Fruit fly (Drosophila melanogaster) whole organism: ENCODE results near the gene Sgs7.

Experiments used
- CG8478 ChIP-seq: fragments of >200 bp; optimal IDR thresholded peaks from 2 replicates; lab custom pipeline; 2018; ENCODE audit warnings: inconsistent platforms
- EcR ChIP-seq, 2 experiments: fragments of >200 bp; optimal IDR thresholded peaks; 2 replicates each; lab custom pipeline; 2017; ENCODE audit warnings: missing biosample characterization in 2 of 2, missing genetic modification characterization in 2 of 2, missing genetic modification reagents in 2 of 2

DNA sequence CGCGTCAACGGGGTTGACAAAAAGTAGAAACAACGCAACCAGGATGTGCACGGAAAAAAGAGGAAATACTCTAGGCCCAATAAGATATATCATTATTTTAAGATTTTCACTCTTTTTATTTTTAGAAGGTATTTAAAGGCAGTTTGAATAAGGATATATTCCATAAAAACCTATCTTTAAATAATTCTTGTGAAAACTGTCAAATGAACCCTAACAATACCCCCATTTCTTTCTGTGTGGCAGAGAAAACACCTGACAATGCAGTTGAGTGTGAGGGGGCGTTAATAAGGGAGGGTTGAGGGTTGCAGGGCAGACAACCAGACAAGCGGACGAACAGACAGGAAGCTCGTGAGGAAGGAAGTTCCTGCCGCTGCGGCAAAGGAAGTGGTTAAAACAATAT lies 42.3 kb downstream of the Sgs7 start:
- TF ChIP-seq EcR (GFP tag; optimal IDR thresholded peaks at IDR 0.05; lab: Kevin White, UChicago) (no peak), CG8478 (lab: Kevin White, UChicago) (no peak)
